Worm (Caenorhabditis elegans) whole organism, young adult: ENCODE results near the gene T04A8.13.

Experiments
- B0019.2 ChIP-seq: fragments of 200-800 bp; sonication (Bioruptor generic); conservative IDR thresholded peaks from 2 replicates; pipeline ENCODE4 v1.3.6; 2022; ENCODE audit warnings: missing genetic modification reagents, missing genetic modification characterization, missing compliant biosample characterization
- K11D2.4 ChIP-seq: fragments of 200-800 bp; sonication (Bioruptor generic); IDR thresholded peaks from 2 replicates; pipeline ENCODE4 v1.3.6; 2022; ENCODE audit warnings: missing genetic modification reagents, missing genetic modification characterization, missing compliant biosample characterization
- K12H6.12 ChIP-seq: fragments of 200-800 bp; sonication (Bioruptor generic); optimal IDR thresholded peaks from 2 replicates; lab custom pipeline; 2018; ENCODE audit warnings: mild to moderate bottlenecking, missing genetic modification characterization, missing compliant biosample characterization
- Y79H2A.3 ChIP-seq: fragments of 200-800 bp; sonication (Bioruptor generic); conservative IDR thresholded peaks from 2 replicates; pipeline ENCODE4 v1.3.6; 2022; ENCODE audit warnings: missing genetic modification reagents, missing genetic modification characterization, missing compliant biosample characterization
- ama-1 ChIP-seq, 3 experiments: fragments of 150-350 bp in 1 of 3; sonication (generic microtip) in 2 of 3; optimal IDR thresholded peaks; 2 replicates each; lab custom pipeline; 2014 to 2018; ENCODE audit warnings: missing biosample characterization in 2 of 3, missing genetic modification characterization in 2 of 3, missing genetic modification reagents in 2 of 3
- egrh-3 ChIP-seq: fragments of 200-800 bp; sonication (Bioruptor generic); IDR thresholded peaks from 2 replicates; pipeline ENCODE4 v1.3.6; 2022; ENCODE audit warnings: missing genetic modification reagents, missing genetic modification characterization, missing compliant biosample characterization
- ets-4 ChIP-seq: fragments of 200-800 bp; sonication (Bioruptor generic); optimal IDR thresholded peaks from 2 replicates; lab custom pipeline; 2018; ENCODE audit warnings: mild to moderate bottlenecking, missing genetic modification characterization, missing compliant biosample characterization
- hmg-1.2 ChIP-seq: fragments of 200-800 bp; sonication (Bioruptor generic); IDR thresholded peaks from 2 replicates; pipeline ENCODE4 v1.3.6; 2022; ENCODE audit warnings: missing genetic modification reagents, missing genetic modification characterization, missing compliant biosample characterization
- madf-6 ChIP-seq: fragments of 200-800 bp; sonication (Bioruptor generic); IDR thresholded peaks from 2 replicates; pipeline ENCODE4 v1.3.6; 2022; ENCODE audit warnings: missing genetic modification reagents, missing genetic modification characterization, missing compliant biosample characterization
- nfya-1 ChIP-seq: sonication (generic microtip); optimal IDR thresholded peaks from 2 replicates; lab custom pipeline; 2017; ENCODE audit warnings: antibody characterized with exemption, missing compliant biosample characterization, missing genetic modification characterization, borderline replicate concordance; ENCODE audit not compliant: insufficient read depth
- sdz-38 ChIP-seq: sonication (generic microtip); optimal IDR thresholded peaks from 2 replicates; lab custom pipeline; 2016; ENCODE audit warnings: missing genotype, missing genetic modification characterization, missing compliant biosample characterization
- snpc-1.3 ChIP-seq: sonication (generic microtip); optimal IDR thresholded peaks from 2 replicates; lab custom pipeline; 2017; ENCODE audit warnings: missing genetic modification characterization, mild to moderate bottlenecking, missing compliant biosample characterization, antibody characterized with exemption, moderate library complexity, missing genotype, missing genetic modification reagents; ENCODE audit not compliant: insufficient read depth

DNA sequence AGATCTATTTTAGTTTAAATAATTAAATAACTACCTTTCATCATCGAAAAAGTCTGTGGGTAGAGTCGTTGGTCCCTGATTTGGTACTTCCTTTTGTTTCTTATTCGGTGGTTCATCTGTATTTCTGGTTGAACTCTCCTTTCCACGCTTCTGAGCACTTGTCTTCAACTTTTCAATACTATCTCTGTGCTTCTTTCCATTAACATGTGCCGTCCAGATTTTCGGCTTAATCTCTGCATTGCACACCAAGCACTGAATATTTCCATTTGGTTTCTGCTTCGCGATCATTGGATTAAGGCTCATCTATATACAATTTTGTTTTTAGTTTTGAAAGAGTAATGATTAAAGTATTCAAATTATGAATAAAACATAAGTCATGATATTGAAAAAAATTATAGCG lies 6.9 kb upstream of the T04A8.13 start, which contains the start of gene sel-13:
- TF ChIP-seq snpc-1.3 (tag; lab: Kevin White, UChicago): no peak
- no peak for TF ChIP-seq K11D2.4 (GFP tag; lab: Robert Waterston, UW)
- no peak for TF ChIP-seq B0019.2 (GFP tag; lab: Robert Waterston, UW)
- TF ChIP-seq nfya-1 (tag; lab: Kevin White, UChicago): no peak
- TF ChIP-seq K12H6.12 (tag; lab: Kevin White, UChicago): no peak
- TF ChIP-seq sdz-38 (tag; lab: Kevin White, UChicago): no peak
- TF ChIP-seq hmg-1.2 (GFP tag; lab: Robert Waterston, UW): no peak
- TF ChIP-seq ama-1 (optimal IDR thresholded peaks at IDR 0.05; lab: Kevin White, UChicago): no peak
- TF ChIP-seq ama-1 (GFP tag; optimal IDR thresholded peaks at IDR 0.05; lab: Kevin White, UChicago): no peak
- no peak for TF ChIP-seq ets-4
- TF ChIP-seq egrh-3 (GFP tag; lab: Robert Waterston, UW): no peak
- TF ChIP-seq Y79H2A.3: no peak
- no peak for TF ChIP-seq madf-6 (GFP tag; lab: Robert Waterston, UW)
